Fruit fly (Drosophila melanogaster) whole organism, embryonic: ENCODE data around the gene Ilp7.

Experiments used
- CG10366 ChIP-seq: fragments of 200-800 bp; sonication (Bioruptor generic); IDR thresholded peaks from 2 replicates; pipeline ENCODE4 v1.3.6; 2022; ENCODE audit warnings: missing biosample characterization, missing genetic modification characterization
- CG10462 ChIP-seq: fragments of 200-800 bp; sonication (Bioruptor generic); optimal IDR thresholded peaks from 2 replicates; lab custom pipeline; 2016; ENCODE audit warnings: missing biosample characterization, missing genetic modification characterization
- CG12744 ChIP-seq: fragments of 200-800 bp; sonication (Bioruptor generic); optimal IDR thresholded peaks from 2 replicates; lab custom pipeline; 2016; ENCODE audit warnings: missing biosample characterization, missing genetic modification characterization
- CG13296 ChIP-seq: fragments of 200-800 bp; sonication (Bioruptor generic); optimal IDR thresholded peaks from 3 replicates; lab custom pipeline; 2018; ENCODE audit warnings: missing biosample characterization, mild to moderate bottlenecking, missing genetic modification characterization
- CG14014 ChIP-seq: fragments of 200-800 bp; sonication (Bioruptor generic); IDR thresholded peaks from 2 replicates; pipeline ENCODE4 v1.3.6; 2022; ENCODE audit warnings: missing biosample characterization, missing genetic modification characterization
- CG16863 ChIP-seq: fragments of 200-800 bp; sonication (Bioruptor generic); optimal IDR thresholded peaks from 3 replicates; lab custom pipeline; 2016; ENCODE audit warnings: missing biosample characterization, missing genetic modification characterization
- CG17186 ChIP-seq: fragments of 200-800 bp; sonication (Bioruptor generic); optimal IDR thresholded peaks from 3 replicates; lab custom pipeline; 2017; ENCODE audit warnings: missing biosample characterization, missing genetic modification reagents, missing genetic modification characterization
- CG2120 ChIP-seq: fragments of 200-800 bp; sonication (Bioruptor generic); optimal IDR thresholded peaks from 3 replicates; lab custom pipeline; 2016; ENCODE audit warnings: missing biosample characterization, missing genetic modification characterization
- CG2678 ChIP-seq: fragments of 200-800 bp; sonication (Bioruptor generic); optimal IDR thresholded peaks from 3 replicates; lab custom pipeline; 2019; ENCODE audit warnings: missing biosample characterization, mild to moderate bottlenecking, missing genetic modification characterization, moderate library complexity
- CG30403 ChIP-seq: fragments of 200-800 bp; sonication (Bioruptor generic); optimal IDR thresholded peaks from 3 replicates; lab custom pipeline; 2016; ENCODE audit warnings: missing biosample characterization, missing genetic modification characterization
- CG34224 ChIP-seq: fragments of 200-800 bp; sonication (Bioruptor generic); IDR thresholded peaks from 3 replicates; pipeline ENCODE4 v1.3.6; 2022; ENCODE audit warnings: missing biosample characterization, missing genetic modification characterization; ENCODE audit not compliant: partially characterized antibody
- CG4360 ChIP-seq: fragments of 200-800 bp; sonication (Bioruptor generic); IDR thresholded peaks from 2 replicates; pipeline ENCODE4 v1.3.6; 2022; ENCODE audit warnings: missing biosample characterization, missing genetic modification characterization
- CG4404 ChIP-seq: fragments of 200-800 bp; sonication (Bioruptor generic); IDR thresholded peaks from 2 replicates; pipeline ENCODE4 v1.3.6; 2022; ENCODE audit warnings: missing biosample characterization, missing genetic modification characterization
- CG5245 ChIP-seq: fragments of 200-800 bp; sonication (Bioruptor generic); optimal IDR thresholded peaks from 3 replicates; lab custom pipeline; 2016; ENCODE audit warnings: missing biosample characterization, missing genetic modification characterization
- CG7271 ChIP-seq: fragments of 200-800 bp; sonication (Bioruptor generic); optimal IDR thresholded peaks from 2 replicates; lab custom pipeline; 2018; ENCODE audit warnings: missing biosample characterization, mild to moderate bottlenecking, missing genetic modification characterization, moderate library complexity
- CG9609 ChIP-seq: fragments of 200-800 bp; sonication (Bioruptor generic); optimal IDR thresholded peaks from 3 replicates; lab custom pipeline; 2016; ENCODE audit warnings: missing biosample characterization, missing genetic modification characterization
- CoRest ChIP-seq: fragments of 200-800 bp; sonication (Bioruptor generic); optimal IDR thresholded peaks from 3 replicates; lab custom pipeline; 2018; ENCODE audit warnings: missing biosample characterization, mild to moderate bottlenecking, missing genetic modification characterization, moderate library complexity
- Fer2 ChIP-seq: fragments of 200-800 bp; sonication (Bioruptor generic); optimal IDR thresholded peaks from 2 replicates; lab custom pipeline; 2018; ENCODE audit warnings: missing biosample characterization, mild to moderate bottlenecking, missing genetic modification characterization, moderate library complexity
- H15 ChIP-seq: fragments of 200-800 bp; sonication (Bioruptor generic); IDR thresholded peaks from 3 replicates; pipeline ENCODE4 v1.3.6; 2022; ENCODE audit warnings: missing biosample characterization, missing genetic modification characterization
- Hey ChIP-seq: fragments of 200-800 bp; sonication (Bioruptor generic); optimal IDR thresholded peaks from 3 replicates; lab custom pipeline; 2018; ENCODE audit warnings: missing biosample characterization, mild to moderate bottlenecking, missing genetic modification characterization
- Lim3 ChIP-seq: fragments of 200-800 bp; sonication (Bioruptor generic); IDR thresholded peaks from 2 replicates; pipeline ENCODE4 v1.3.6; 2022; ENCODE audit warnings: missing biosample characterization, missing genetic modification characterization
- Max ChIP-seq: fragments of 200-800 bp; sonication (Bioruptor generic); optimal IDR thresholded peaks from 2 replicates; lab custom pipeline; 2016; ENCODE audit warnings: missing biosample characterization, mild to moderate bottlenecking, missing genetic modification characterization
- Meics ChIP-seq: fragments of 200-800 bp; sonication (Bioruptor generic); optimal IDR thresholded peaks from 2 replicates; lab custom pipeline; 2017; ENCODE audit warnings: missing biosample characterization, mild to moderate bottlenecking, missing genetic modification characterization
- Rfx ChIP-seq: fragments of 200-800 bp; sonication (Bioruptor generic); IDR thresholded peaks from 2 replicates; pipeline ENCODE4 v1.3.6; 2022; ENCODE audit warnings: missing biosample characterization, missing genetic modification characterization
- bbx ChIP-seq: fragments of 200-800 bp; sonication (Bioruptor generic); IDR thresholded peaks from 2 replicates; pipeline ENCODE4 v1.3.6; 2022; ENCODE audit warnings: missing biosample characterization, missing genetic modification characterization; ENCODE audit not compliant: partially characterized antibody
- bigmax ChIP-seq: fragments of 200-800 bp; sonication (Bioruptor generic); optimal IDR thresholded peaks from 2 replicates; lab custom pipeline; 2018; ENCODE audit warnings: missing biosample characterization, mild to moderate bottlenecking, missing genetic modification characterization
- bowl ChIP-seq: fragments of 200-800 bp; sonication (Bioruptor generic); IDR thresholded peaks from 2 replicates; pipeline ENCODE4 v1.3.6; 2022; ENCODE audit warnings: missing biosample characterization, missing genetic modification characterization
- btn ChIP-seq: fragments of 200-800 bp; sonication (Bioruptor generic); optimal IDR thresholded peaks from 2 replicates; lab custom pipeline; 2016; ENCODE audit warnings: missing biosample characterization, missing genetic modification characterization
- dimm ChIP-seq: fragments of 200-800 bp; sonication (Bioruptor generic); IDR thresholded peaks from 2 replicates; pipeline ENCODE4 v1.3.6; 2022; ENCODE audit warnings: missing biosample characterization, missing genetic modification characterization
- ewg ChIP-seq: fragments of 200-800 bp; sonication (Bioruptor generic); optimal IDR thresholded peaks from 3 replicates; lab custom pipeline; 2017; ENCODE audit warnings: mild to moderate bottlenecking, missing biosample characterization, missing genetic modification reagents, missing genetic modification characterization
- fd3F ChIP-seq: fragments of 200-800 bp; sonication (Bioruptor generic); optimal IDR thresholded peaks from 2 replicates; lab custom pipeline; 2018; ENCODE audit warnings: missing biosample characterization, mild to moderate bottlenecking, missing genetic modification characterization, moderate library complexity
- fu2 ChIP-seq: fragments of 200-800 bp; sonication (Bioruptor generic); optimal IDR thresholded peaks from 2 replicates; lab custom pipeline; 2016; ENCODE audit warnings: missing biosample characterization, missing genetic modification characterization
- grn ChIP-seq: fragments of 200-800 bp; sonication (Bioruptor generic); optimal IDR thresholded peaks from 3 replicates; lab custom pipeline; 2017; ENCODE audit warnings: missing biosample characterization, missing genetic modification characterization
- hth ChIP-seq: fragments of >200 bp; optimal IDR thresholded peaks from 2 replicates; lab custom pipeline; 2017; ENCODE audit warnings: inconsistent platforms
- inv ChIP-seq: fragments of 200-800 bp; sonication (Bioruptor generic); IDR thresholded peaks from 2 replicates; pipeline ENCODE4 v1.3.6; 2022; ENCODE audit warnings: missing biosample characterization, missing genetic modification characterization; ENCODE audit not compliant: partially characterized antibody
- klu ChIP-seq: fragments of 200-800 bp; sonication (Bioruptor generic); IDR thresholded peaks from 2 replicates; pipeline ENCODE4 v1.3.6; 2022; ENCODE audit warnings: missing biosample characterization, missing genetic modification characterization
- lab ChIP-seq: fragments of 200-800 bp; sonication (Bioruptor generic); optimal IDR thresholded peaks from 3 replicates; lab custom pipeline; 2017; ENCODE audit warnings: missing biosample characterization, missing genetic modification characterization, mild to moderate bottlenecking, moderate library complexity, missing genetic modification reagents
- luna ChIP-seq: fragments of 200-800 bp; sonication (Bioruptor generic); optimal IDR thresholded peaks from 2 replicates; lab custom pipeline; 2016; ENCODE audit warnings: missing biosample characterization, missing genetic modification characterization
- nerfin-2 ChIP-seq: fragments of 200-800 bp; sonication (Bioruptor generic); IDR thresholded peaks from 2 replicates; pipeline ENCODE4 v1.3.6; 2022; ENCODE audit warnings: missing biosample characterization, missing genetic modification characterization; ENCODE audit not compliant: partially characterized antibody
- peb ChIP-seq: fragments of 200-800 bp; sonication (Bioruptor generic); IDR thresholded peaks from 2 replicates; pipeline ENCODE4 v1.3.6; 2022; ENCODE audit warnings: missing biosample characterization, missing genetic modification characterization
- rib ChIP-seq: fragments of 200-800 bp; sonication (Bioruptor generic); IDR thresholded peaks from 2 replicates; pipeline ENCODE4 v1.3.6; 2022; ENCODE audit warnings: missing biosample characterization, missing genetic modification characterization
- run ChIP-seq: fragments of 200-800 bp; sonication (Bioruptor generic); optimal IDR thresholded peaks from 3 replicates; lab custom pipeline; 2018; ENCODE audit warnings: missing biosample characterization, mild to moderate bottlenecking, missing genetic modification characterization
- salm ChIP-seq: fragments of 200-800 bp; sonication (Bioruptor generic); optimal IDR thresholded peaks from 2 replicates; lab custom pipeline; 2018; ENCODE audit warnings: missing biosample characterization, mild to moderate bottlenecking, missing genetic modification characterization
- sens ChIP-seq: fragments of 200-800 bp; sonication (Bioruptor generic); peaks from one replicate; lab custom pipeline; 2016; ENCODE audit warnings: missing biosample characterization, missing genetic modification characterization
- slp2 ChIP-seq: fragments of 200-800 bp; sonication (Bioruptor generic); optimal IDR thresholded peaks from 2 replicates; lab custom pipeline; 2016; ENCODE audit warnings: missing biosample characterization, missing genetic modification characterization
- sug ChIP-seq: fragments of 200-800 bp; optimal IDR thresholded peaks from 2 replicates; lab custom pipeline; 2019; ENCODE audit warnings: missing biosample characterization, mild to moderate bottlenecking, missing genetic modification characterization, moderate library complexity
- vfl ChIP-seq: fragments of 200-800 bp; sonication (Bioruptor generic); optimal IDR thresholded peaks from 2 replicates; lab custom pipeline; 2016; ENCODE audit warnings: missing biosample characterization, missing genetic modification characterization
- wek ChIP-seq: fragments of 200-800 bp; sonication (Bioruptor generic); optimal IDR thresholded peaks from 3 replicates; lab custom pipeline; 2018; ENCODE audit warnings: missing biosample characterization, mild to moderate bottlenecking, missing genetic modification characterization, moderate library complexity
- zen ChIP-seq: fragments of 200-800 bp; sonication (Bioruptor generic); optimal IDR thresholded peaks from 3 replicates; lab custom pipeline; 2018; ENCODE audit warnings: missing biosample characterization, mild to moderate bottlenecking, missing genetic modification characterization, moderate library complexity

The Ilp7 gene

dm6 chrX:3686469-3687410, 19.3 kb downstream of the Ilp7 start (continued):
- TF ChIP-seq Hey (no peak), bowl (GFP tag; lab: Robert Waterston, UW) (no peak), CG16863 (peak; percentile 66), peb (GFP tag; lab: Robert Waterston, UW) (peak; percentile 75), bigmax (GFP tag; lab: Kevin White, UChicago) (no peak), CG2678 (tag; lab: Kevin White, UChicago) (peak; percentile 82), hth (lab: Kevin White, UChicago) (no peak), CG34224 (GFP tag; lab: Robert Waterston, UW) (no peak), CG7271 (tag; lab: Kevin White, UChicago) (no peak), CG9609 (peak; percentile 68), Max (GFP tag; lab: Kevin White, UChicago) (no peak), CG12744 (GFP tag; lab: Kevin White, UChicago) (no peak), luna (no peak), lab (GFP tag; lab: Kevin White, UChicago) (peak; percentile 46), rib (GFP tag; lab: Robert Waterston, UW) (no peak), CG4360 (GFP tag; lab: Robert Waterston, UW) (peak; percentile 33; the same call in 1 of the 2 replicates), grn (GFP tag; lab: Kevin White, UChicago) (no peak), salm (tag; lab: Kevin White, UChicago) (peak; percentile 19), bbx (GFP tag; lab: Robert Waterston, UW) (no peak), H15 (GFP tag; lab: Robert Waterston, UW) (peak; percentile 65), CG10462 (GFP tag; lab: Kevin White, UChicago) (peak; percentile 9), inv (no peak), CoRest (tag; lab: Kevin White, UChicago) (peak; percentile 72), zen (tag; lab: Kevin White, UChicago) (no peak), CG14014 (0 out of 2 replicates have a peak, but pooled peaks have one; percentile 36), nerfin-2 (GFP tag; lab: Robert Waterston, UW) (no peak), btn (GFP tag; lab: Kevin White, UChicago) (peak; percentile 60), Meics (GFP tag; lab: Kevin White, UChicago) (no peak), klu (no peak), vfl (GFP tag; lab: Kevin White, UChicago) (no peak), CG5245 (peak; percentile 32), ewg (GFP tag; lab: Kevin White, UChicago) (peak; percentile 73), CG30403 (GFP tag; lab: Kevin White, UChicago) (peak; percentile 56), fd3F (GFP tag; lab: Kevin White, UChicago) (no peak), wek (GFP tag; lab: Kevin White, UChicago) (peak; percentile 62), slp2 (GFP tag; lab: Kevin White, UChicago) (peak; percentile 75), Lim3 (GFP tag; lab: Robert Waterston, UW) (no peak), CG17186 (no peak), sens (peak; percentile 97), sug (no peak), CG2120 (GFP tag; lab: Kevin White, UChicago) (no peak), Fer2 (no peak), CG13296 (GFP tag; lab: Kevin White, UChicago) (peak; percentile 35), CG10366 (peak; percentile 63), run (tag; lab: Kevin White, UChicago) (peak; percentile 52), fu2 (GFP tag; lab: Kevin White, UChicago) (peak; percentile 31), dimm (no peak), CG4404 (peak; percentile 49; the same call in 1 of the 2 replicates), Rfx (GFP tag; lab: Robert Waterston, UW) (peak; percentile 20; the same call in 1 of the 2 replicates)
